Worm (Caenorhabditis elegans): ENCODE measurements around the gene F16B12.1.

- TF ChIP-seq elt-1 (tag; optimal IDR thresholded peaks at IDR 0.05; ENCODE audit: borderline replicate concordance, insufficient read depth) (no peak), nhr-76 (tag; optimal IDR thresholded peaks at IDR 0.05) (no peak), unc-62 (GFP tag; optimal IDR thresholded peaks at IDR 0.05) (no peak), unc-39 (tag; optimal IDR thresholded peaks at IDR 0.05) (no peak), ztf-11 (tag; optimal IDR thresholded peaks at IDR 0.05) (no peak), nhr-237 (tag; optimal IDR thresholded peaks at IDR 0.05) (no peak), pha-4 (tag; optimal IDR thresholded peaks at IDR 0.05) (no peak), nhr-28 (tag; optimal IDR thresholded peaks at IDR 0.05) (no peak), snpc-4 (tag; optimal IDR thresholded peaks at IDR 0.05) (no peak), ceh-39 (tag; optimal IDR thresholded peaks at IDR 0.05) (no peak)
Observed at ce11 chrX:14078574-14078973, 6.7 kb upstream of the F16B12.1 start, which contains the start of gene C33G3.5.
